Fruit fly (Drosophila melanogaster) whole organism, prepupa: ENCODE results near the gene syd.
A peak's percentile ranks its signal among the peaks of the same experiment; 100 is the strongest.

ENCODE experiments used
- Blimp-1 ChIP-seq: fragments of 200-800 bp; sonication (Bioruptor generic); optimal IDR thresholded peaks from 3 replicates; lab custom pipeline; 2017; ENCODE audit warnings: missing biosample characterization, missing genetic modification characterization, mild to moderate bottlenecking, moderate library complexity, missing genetic modification reagents
- CG11294 ChIP-seq: fragments of 200-800 bp; sonication (Bioruptor generic); IDR thresholded peaks from 2 replicates; pipeline ENCODE4 v1.3.6; 2022; ENCODE audit warnings: missing biosample characterization, missing genetic modification characterization
- CG11762 ChIP-seq: fragments of 200-800 bp; sonication (Bioruptor generic); optimal IDR thresholded peaks from 3 replicates; lab custom pipeline; 2016; ENCODE audit warnings: missing biosample characterization, missing genetic modification characterization; ENCODE audit not compliant: insufficient read depth
- CG11902 ChIP-seq: fragments of 200-800 bp; sonication (Bioruptor generic); optimal IDR thresholded peaks from 3 replicates; lab custom pipeline; 2016; ENCODE audit warnings: missing biosample characterization, missing genetic modification characterization
- CG15336 ChIP-seq: fragments of 200-800 bp; sonication (Bioruptor generic); IDR thresholded peaks from 2 replicates; pipeline ENCODE4 v1.3.6; 2022; ENCODE audit warnings: missing biosample characterization, missing genetic modification characterization
- CG3032 ChIP-seq: fragments of 200-800 bp; optimal IDR thresholded peaks from 2 replicates; lab custom pipeline; 2019; ENCODE audit warnings: missing biosample characterization, mild to moderate bottlenecking, missing genetic modification characterization, moderate library complexity
- CG31627 ChIP-seq: fragments of 200-800 bp; sonication (Bioruptor generic); optimal IDR thresholded peaks from 3 replicates; lab custom pipeline; 2016; ENCODE audit warnings: missing biosample characterization, missing genetic modification characterization
- CG32006 ChIP-seq: fragments of 200-800 bp; sonication (Bioruptor generic); optimal IDR thresholded peaks from 3 replicates; lab custom pipeline; 2017; ENCODE audit warnings: missing biosample characterization, mild to moderate bottlenecking, missing genetic modification characterization
- CG34406 ChIP-seq: fragments of 200-800 bp; sonication (Bioruptor generic); optimal IDR thresholded peaks from 3 replicates; lab custom pipeline; 2016; ENCODE audit warnings: missing biosample characterization, missing genetic modification characterization
- CG3919 ChIP-seq: fragments of 200-800 bp; sonication (Bioruptor generic); optimal IDR thresholded peaks from 3 replicates; lab custom pipeline; 2016; ENCODE audit warnings: missing biosample characterization, missing genetic modification characterization
- CG6276 ChIP-seq: fragments of 200-800 bp; sonication (Bioruptor generic); optimal IDR thresholded peaks from 2 replicates; lab custom pipeline; 2017; ENCODE audit warnings: missing biosample characterization, mild to moderate bottlenecking, missing genetic modification characterization
- CG6792 ChIP-seq: fragments of 200-800 bp; sonication (Bioruptor generic); optimal IDR thresholded peaks from 3 replicates; lab custom pipeline; 2016; ENCODE audit warnings: missing biosample characterization, missing genetic modification characterization
- CG6808 ChIP-seq: fragments of 200-800 bp; sonication (Bioruptor generic); optimal IDR thresholded peaks from 3 replicates; lab custom pipeline; 2017; ENCODE audit warnings: missing biosample characterization, missing genetic modification characterization, mild to moderate bottlenecking, moderate library complexity, missing genetic modification reagents
- CG7368 ChIP-seq: fragments of 200-800 bp; sonication (Bioruptor generic); optimal IDR thresholded peaks from 3 replicates; lab custom pipeline; 2016; ENCODE audit warnings: missing biosample characterization, missing genetic modification characterization
- CG8119 ChIP-seq: fragments of 200-800 bp; sonication (Bioruptor generic); IDR thresholded peaks from 3 replicates; pipeline ENCODE4 v1.3.6; 2022; ENCODE audit warnings: missing biosample characterization, missing genetic modification characterization
- CG8632 ChIP-seq: fragments of 200-800 bp; sonication (Bioruptor generic); optimal IDR thresholded peaks from 3 replicates; lab custom pipeline; 2016; ENCODE audit warnings: missing biosample characterization, missing genetic modification characterization
- CG9139 ChIP-seq: fragments of 200-800 bp; sonication (Bioruptor generic); optimal IDR thresholded peaks from 3 replicates; lab custom pipeline; 2017; ENCODE audit warnings: missing biosample characterization, mild to moderate bottlenecking, missing genetic modification characterization
- Eip78C ChIP-seq: fragments of 200-800 bp; sonication (Bioruptor generic); peaks from one replicate; lab custom pipeline; 2016; ENCODE audit warnings: missing biosample characterization, missing genetic modification characterization
- Ets96B ChIP-seq: fragments of 200-800 bp; optimal IDR thresholded peaks from 2 replicates; lab custom pipeline; 2019; ENCODE audit warnings: missing biosample characterization, mild to moderate bottlenecking, missing genetic modification characterization, moderate library complexity
- Gug ChIP-seq: fragments of 200-800 bp; sonication (Bioruptor generic); IDR thresholded peaks from 2 replicates; pipeline ENCODE4 v1.3.6; 2022; ENCODE audit warnings: missing biosample characterization, missing genetic modification characterization
- Hr39 ChIP-seq: fragments of 200-800 bp; sonication (Bioruptor generic); optimal IDR thresholded peaks from 2 replicates; lab custom pipeline; 2016; ENCODE audit warnings: missing biosample characterization, missing genetic modification characterization
- Hr4 ChIP-seq: fragments of 200-800 bp; sonication (Bioruptor generic); optimal IDR thresholded peaks from 3 replicates; lab custom pipeline; 2016; ENCODE audit warnings: missing biosample characterization, missing genetic modification characterization
- Smox ChIP-seq: fragments of 200-800 bp; sonication (Bioruptor generic); optimal IDR thresholded peaks from 3 replicates; lab custom pipeline; 2016; ENCODE audit warnings: missing biosample characterization, missing genetic modification characterization
- achi ChIP-seq: fragments of 200-800 bp; sonication (Bioruptor generic); optimal IDR thresholded peaks from 3 replicates; lab custom pipeline; 2016; ENCODE audit warnings: missing biosample characterization, missing genetic modification characterization
- dsx ChIP-seq: fragments of 200-800 bp; optimal IDR thresholded peaks from 3 replicates; lab custom pipeline; 2019; ENCODE audit warnings: missing biosample characterization, mild to moderate bottlenecking, missing genetic modification characterization, moderate library complexity; ENCODE audit not compliant: poor library complexity, severe bottlenecking
- eg ChIP-seq: fragments of 200-800 bp; sonication (Bioruptor generic); IDR thresholded peaks from 3 replicates; pipeline ENCODE4 v1.3.6; 2022; ENCODE audit warnings: missing biosample characterization, missing genetic modification characterization
- esn ChIP-seq: fragments of 200-800 bp; sonication (Bioruptor generic); optimal IDR thresholded peaks from 2 replicates; lab custom pipeline; 2016; ENCODE audit warnings: missing biosample characterization, mild to moderate bottlenecking, missing genetic modification characterization, moderate library complexity
- fd85E ChIP-seq: fragments of 200-800 bp; sonication (Bioruptor generic); optimal IDR thresholded peaks from 3 replicates; lab custom pipeline; 2016; ENCODE audit warnings: missing biosample characterization, missing genetic modification characterization
- fkh ChIP-seq: fragments of 200-800 bp; sonication (Bioruptor generic); optimal IDR thresholded peaks from 3 replicates; lab custom pipeline; 2017; ENCODE audit warnings: missing biosample characterization, mild to moderate bottlenecking, missing genetic modification characterization, moderate library complexity
- lz ChIP-seq: fragments of 200-800 bp; sonication (Bioruptor generic); optimal IDR thresholded peaks from 3 replicates; lab custom pipeline; 2016; ENCODE audit warnings: missing biosample characterization, missing genetic modification characterization
- pdm3 ChIP-seq: fragments of 200-800 bp; sonication (Bioruptor generic); optimal IDR thresholded peaks from 3 replicates; lab custom pipeline; 2016; ENCODE audit warnings: missing biosample characterization, missing genetic modification characterization
- salr ChIP-seq, 2 experiments: fragments of 200-800 bp; sonication (Bioruptor generic); optimal IDR thresholded peaks; 3 replicates each; lab custom pipeline; 2016 to 2018; ENCODE audit warnings: missing biosample characterization in 2 of 2, missing genetic modification characterization in 2 of 2, mild to moderate bottlenecking in 1 of 2
- ss ChIP-seq, 2 experiments: fragments of 200-800 bp; sonication (Bioruptor generic); optimal IDR thresholded peaks; 2 replicates in 1 of 2; 3 replicates in 1 of 2; lab custom pipeline; 2017 to 2018; ENCODE audit warnings: mild to moderate bottlenecking in 2 of 2, missing biosample characterization in 2 of 2, missing genetic modification characterization in 2 of 2, moderate library complexity in 1 of 2
- topi ChIP-seq: fragments of 200-800 bp; sonication (Bioruptor generic); optimal IDR thresholded peaks from 3 replicates; lab custom pipeline; 2016; ENCODE audit warnings: missing biosample characterization, missing genetic modification characterization

Gene syd

dm6 chr3L:7875606-7876366, 60.1 kb downstream of the syd start (continued):
- TF ChIP-seq esn (GFP tag; lab: Kevin White, UChicago) (peak; percentile 87), salr (GFP tag; optimal IDR thresholded peaks at IDR 0.05; lab: Kevin White, UChicago) (peak in 1 of 2 experiments; percentile 43), ss (GFP tag; optimal IDR thresholded peaks at IDR 0.05; lab: Kevin White, UChicago) (peak; percentile 39 to 75), Eip78C (GFP tag; lab: Kevin White, UChicago) (peak; percentile 87), CG9139 (GFP tag; lab: Kevin White, UChicago) (peak; percentile 54), achi (GFP tag; lab: Kevin White, UChicago) (peak; percentile 71), eg (GFP tag; lab: Robert Waterston, UW) (no peak; the same call in 2 of the 3 replicates), CG11294 (GFP tag; lab: Robert Waterston, UW) (no peak), CG8632 (GFP tag; lab: Kevin White, UChicago) (peak; percentile 69), CG6808 (GFP tag; lab: Kevin White, UChicago) (peak; percentile 66), Hr4 (GFP tag; lab: Kevin White, UChicago) (peak; percentile 62), CG6276 (GFP tag; lab: Kevin White, UChicago) (peak; percentile 23), lz (peak; percentile 57), fd85E (GFP tag; lab: Kevin White, UChicago) (peak; percentile 6), CG15336 (GFP tag; lab: Robert Waterston, UW) (peak; percentile 52), Blimp-1 (GFP tag; lab: Kevin White, UChicago) (peak; percentile 42), fkh (GFP tag; lab: Kevin White, UChicago) (no peak), Hr39 (GFP tag; lab: Kevin White, UChicago) (peak; percentile 59), CG3032 (tag; lab: Kevin White, UChicago) (peak; percentile 55), CG6792 (GFP tag; lab: Kevin White, UChicago) (peak; percentile 67), CG11762 (GFP tag; lab: Kevin White, UChicago) (peak; percentile 50), CG31627 (GFP tag; lab: Kevin White, UChicago) (peak; percentile 65), CG3919 (GFP tag; lab: Kevin White, UChicago) (peak; percentile 76), Gug (GFP tag; lab: Robert Waterston, UW) (no peak), CG34406 (GFP tag; lab: Kevin White, UChicago) (peak; percentile 68), CG8119 (GFP tag; lab: Robert Waterston, UW) (peak; percentile 59; the same call in 2 of the 3 replicates)

dm6 chr3L:7874507-7874906, 61.4 kb downstream of the syd start:
- no peak for TF ChIP-seq CG7368 (GFP tag; lab: Kevin White, UChicago)
- TF ChIP-seq Smox (GFP tag; lab: Kevin White, UChicago), result no peak
- no peak for TF ChIP-seq ss (GFP tag; optimal IDR thresholded peaks at IDR 0.05; lab: Kevin White, UChicago)
- TF ChIP-seq Ets96B (tag; lab: Kevin White, UChicago), result no peak
- TF ChIP-seq Gug (GFP tag; lab: Robert Waterston, UW), result no peak

dm6 chr3L:7870388-7870740, 65.6 kb downstream of the syd start:
- TF ChIP-seq pdm3, result no peak
- no peak for TF ChIP-seq CG32006
- no peak for TF ChIP-seq CG11762 (GFP tag; lab: Kevin White, UChicago)
- no peak for TF ChIP-seq dsx (GFP tag; lab: Kevin White, UChicago)
- no peak for TF ChIP-seq CG34406 (GFP tag; lab: Kevin White, UChicago)
- no peak for TF ChIP-seq CG31627 (GFP tag; lab: Kevin White, UChicago)
- TF ChIP-seq salr (GFP tag; optimal IDR thresholded peaks at IDR 0.05; lab: Kevin White, UChicago), result no peak
- TF ChIP-seq CG11902, result no peak
- TF ChIP-seq CG6792 (GFP tag; lab: Kevin White, UChicago), result no peak
- no peak for TF ChIP-seq topi (GFP tag; lab: Kevin White, UChicago)
